Fruit fly (Drosophila melanogaster) whole organism, adult: Measurements from ENCODE around the gene PlexB.

Experiments
- CG11617 ChIP-seq: fragments of 200-800 bp; sonication (Bioruptor generic); optimal IDR thresholded peaks from 2 replicates; lab custom pipeline; 2017; ENCODE audit warnings: mild to moderate bottlenecking, missing biosample characterization, missing genetic modification reagents, missing genetic modification characterization
- CG12768 ChIP-seq: fragments of 200-800 bp; sonication (Bioruptor generic); optimal IDR thresholded peaks from 2 replicates; lab custom pipeline; 2017; ENCODE audit warnings: missing biosample characterization, missing genetic modification characterization, mild to moderate bottlenecking, moderate library complexity, missing genetic modification reagents
- CG14711 ChIP-seq: fragments of 200-800 bp; sonication (Bioruptor generic); optimal IDR thresholded peaks from 2 replicates; lab custom pipeline; 2018; ENCODE audit warnings: missing biosample characterization, mild to moderate bottlenecking, missing genetic modification characterization, moderate library complexity
- CG1620 ChIP-seq: fragments of 200-800 bp; sonication (Bioruptor generic); optimal IDR thresholded peaks from 2 replicates; lab custom pipeline; 2016; ENCODE audit warnings: missing biosample characterization, missing genetic modification characterization
- CG33017 ChIP-seq: fragments of 200-800 bp; sonication (Bioruptor generic); optimal IDR thresholded peaks from 2 replicates; lab custom pipeline; 2018; ENCODE audit warnings: missing biosample characterization, mild to moderate bottlenecking, missing genetic modification characterization, moderate library complexity
- CG5204 ChIP-seq: fragments of 200-800 bp; sonication (Bioruptor generic); optimal IDR thresholded peaks from 2 replicates; lab custom pipeline; 2016; ENCODE audit warnings: missing biosample characterization, missing genetic modification characterization
- CG7045 ChIP-seq: fragments of 200-800 bp; sonication (Bioruptor generic); optimal IDR thresholded peaks from 2 replicates; lab custom pipeline; 2017; ENCODE audit warnings: missing biosample characterization, mild to moderate bottlenecking, missing genetic modification characterization
- CG7101 ChIP-seq: fragments of 200-800 bp; sonication (Bioruptor generic); optimal IDR thresholded peaks from 2 replicates; lab custom pipeline; 2018; ENCODE audit warnings: missing biosample characterization, mild to moderate bottlenecking, missing genetic modification characterization, moderate library complexity
- Clk ChIP-seq: fragments of 200-800 bp; sonication (Bioruptor generic); optimal IDR thresholded peaks from 2 replicates; lab custom pipeline; 2017; ENCODE audit warnings: missing biosample characterization, missing genetic modification characterization
- Crg-1 ChIP-seq: fragments of 200-800 bp; sonication (Bioruptor generic); optimal IDR thresholded peaks from 2 replicates; lab custom pipeline; 2016; ENCODE audit warnings: missing biosample characterization, missing genetic modification characterization
- Hr96 ChIP-seq: fragments of 200-800 bp; sonication (Bioruptor generic); optimal IDR thresholded peaks from 2 replicates; lab custom pipeline; 2016; ENCODE audit warnings: missing biosample characterization, missing genetic modification characterization
- Mnt ChIP-seq: fragments of 200-800 bp; sonication (Bioruptor generic); optimal IDR thresholded peaks from 2 replicates; lab custom pipeline; 2016; ENCODE audit warnings: missing biosample characterization, mild to moderate bottlenecking, missing genetic modification characterization
- bab1 ChIP-seq: fragments of 200-800 bp; sonication (Bioruptor generic); optimal IDR thresholded peaks from 3 replicates; lab custom pipeline; 2019; ENCODE audit warnings: missing biosample characterization, mild to moderate bottlenecking, missing genetic modification characterization, moderate library complexity
- cic ChIP-seq: fragments of 200-800 bp; sonication (Bioruptor generic); optimal IDR thresholded peaks from 2 replicates; lab custom pipeline; 2017; ENCODE audit warnings: missing biosample characterization, mild to moderate bottlenecking, missing genetic modification characterization, moderate library complexity
- cnc ChIP-seq, 2 experiments: fragments of >200 bp; optimal IDR thresholded peaks; 2 replicates each; lab custom pipeline; 2017
- kay ChIP-seq: fragments of 200-800 bp; sonication (Bioruptor generic); peaks from one replicate; lab custom pipeline; 2016; ENCODE audit warnings: missing biosample characterization, missing genetic modification characterization, borderline replicate concordance
- ovo ChIP-seq: fragments of 200-800 bp; sonication (Bioruptor generic); optimal IDR thresholded peaks from 2 replicates; lab custom pipeline; 2016; ENCODE audit warnings: missing biosample characterization, missing genetic modification characterization
- pad ChIP-seq: fragments of 200-800 bp; sonication (Bioruptor generic); optimal IDR thresholded peaks from 3 replicates; lab custom pipeline; 2017; ENCODE audit warnings: missing biosample characterization, missing genetic modification characterization, mild to moderate bottlenecking, moderate library complexity, missing genetic modification reagents
- tj ChIP-seq: fragments of 200-800 bp; sonication (Bioruptor generic); optimal IDR thresholded peaks from 3 replicates; lab custom pipeline; 2017; ENCODE audit warnings: missing biosample characterization, mild to moderate bottlenecking, missing genetic modification characterization, moderate library complexity
- toe ChIP-seq: fragments of 200-800 bp; sonication (Bioruptor generic); optimal IDR thresholded peaks from 2 replicates; lab custom pipeline; 2016; ENCODE audit warnings: missing biosample characterization, missing genetic modification characterization

Gene PlexB

DNA sequence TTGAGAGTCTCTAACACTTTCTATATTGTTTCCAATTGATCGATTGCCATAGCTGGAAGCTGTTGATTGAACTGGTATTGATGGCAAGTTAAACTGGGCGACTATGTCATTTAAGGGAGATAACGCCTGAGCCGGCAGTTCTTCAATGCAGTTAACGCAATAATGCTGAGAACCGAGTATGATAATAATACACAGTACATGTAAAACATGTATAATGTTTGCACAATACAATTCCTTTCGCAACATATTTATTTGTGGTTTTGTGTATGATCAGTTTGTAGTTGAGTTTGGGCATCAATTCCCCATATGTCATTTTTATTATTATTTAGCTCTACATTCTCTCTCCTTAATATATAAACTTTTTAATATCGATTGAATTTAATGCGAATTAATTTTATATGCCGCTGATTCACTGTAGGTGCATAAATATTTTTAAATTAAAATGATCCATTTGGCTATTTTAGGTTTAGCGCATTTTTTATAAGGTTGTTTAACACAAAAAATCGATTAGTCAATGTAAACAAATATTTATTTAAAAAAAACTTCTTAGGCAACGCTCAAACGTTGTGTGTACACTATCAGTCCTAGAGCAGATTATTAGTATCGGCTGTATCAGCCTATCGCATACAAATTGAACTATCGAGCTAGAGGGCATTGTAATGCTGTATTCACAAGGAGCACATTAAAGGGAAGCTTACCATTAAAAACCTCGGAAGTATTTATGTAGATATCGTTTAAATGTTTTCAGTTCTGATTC, at the start of gene PlexB:
Gene PlexB, minus strand, starts transcription at position 600 of the 757 bp plus-strand sequence.
- TF ChIP-seq kay (GFP tag; lab: Kevin White, UChicago), result peak; percentile 87
- TF ChIP-seq Clk, result no peak
- TF ChIP-seq CG11617, result no peak
- no peak for TF ChIP-seq pad (GFP tag; lab: Kevin White, UChicago)
- no peak for TF ChIP-seq CG7101 (tag; lab: Kevin White, UChicago)
- no peak for TF ChIP-seq toe (GFP tag; lab: Kevin White, UChicago)
- no peak for TF ChIP-seq CG12768 (GFP tag; lab: Kevin White, UChicago)
- TF ChIP-seq ovo (GFP tag; lab: Kevin White, UChicago), result peak; percentile 14
- TF ChIP-seq cic (GFP tag; lab: Kevin White, UChicago), result no peak
- no peak for TF ChIP-seq CG1620
- TF ChIP-seq CG33017 (tag; lab: Kevin White, UChicago), result no peak
- peak; percentile 45 for TF ChIP-seq bab1
- no peak for TF ChIP-seq Crg-1
- no peak for TF ChIP-seq Mnt
- peak; percentile 10 for TF ChIP-seq tj (GFP tag; lab: Kevin White, UChicago)
- TF ChIP-seq CG7045 (GFP tag; lab: Kevin White, UChicago), result no peak

DNA sequence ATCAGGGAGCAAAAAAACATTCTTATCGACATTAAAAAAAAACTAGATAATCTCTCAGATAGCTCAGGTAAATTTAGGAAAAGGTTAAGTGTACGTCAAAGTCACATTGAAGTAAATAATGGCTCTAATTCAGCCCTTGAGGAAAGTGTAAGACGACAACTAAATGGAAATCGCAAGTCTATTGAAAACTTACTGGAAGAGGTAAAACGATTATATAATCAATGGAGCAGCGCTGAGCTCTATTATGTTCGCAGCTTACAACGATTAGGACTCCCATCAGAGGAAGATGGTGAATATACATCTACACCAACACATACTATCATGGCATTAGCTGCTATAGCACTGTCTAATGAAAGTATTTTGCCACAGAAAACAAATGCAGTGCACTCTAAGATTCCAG, 48.4 kb upstream of the PlexB start:
- TF ChIP-seq CG14711 (tag; lab: Kevin White, UChicago) (no peak), Mnt (no peak), Clk (no peak), toe (GFP tag; lab: Kevin White, UChicago) (no peak), ovo (GFP tag; lab: Kevin White, UChicago) (no peak), CG33017 (tag; lab: Kevin White, UChicago) (no peak), cnc (optimal IDR thresholded peaks at IDR 0.05; lab: Kevin White, UChicago) (no peak), cic (GFP tag; lab: Kevin White, UChicago) (no peak), CG7101 (tag; lab: Kevin White, UChicago) (no peak), CG12768 (GFP tag; lab: Kevin White, UChicago) (no peak)

DNA sequence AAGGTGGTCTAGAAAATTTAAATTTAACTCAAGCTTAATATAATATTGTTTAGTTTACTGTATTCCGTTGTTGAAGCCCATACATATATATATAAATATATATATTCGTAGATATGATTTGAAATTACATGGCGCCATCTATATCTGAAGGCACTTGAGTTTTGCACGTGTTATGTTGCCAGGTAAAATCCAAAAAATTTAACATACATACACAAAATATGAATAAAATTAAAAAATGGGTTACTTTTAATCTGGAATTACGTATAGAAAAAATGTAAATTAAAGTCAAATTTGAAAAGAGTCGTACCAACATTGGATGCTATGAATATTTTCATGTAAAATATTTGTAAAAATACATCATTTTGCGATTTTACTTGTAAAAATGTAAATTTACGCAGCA, 46.1 kb upstream of the PlexB start:
- no peak for TF ChIP-seq CG7101 (tag; lab: Kevin White, UChicago)
- peak; percentile 7 for TF ChIP-seq CG14711 (tag; lab: Kevin White, UChicago)

DNA sequence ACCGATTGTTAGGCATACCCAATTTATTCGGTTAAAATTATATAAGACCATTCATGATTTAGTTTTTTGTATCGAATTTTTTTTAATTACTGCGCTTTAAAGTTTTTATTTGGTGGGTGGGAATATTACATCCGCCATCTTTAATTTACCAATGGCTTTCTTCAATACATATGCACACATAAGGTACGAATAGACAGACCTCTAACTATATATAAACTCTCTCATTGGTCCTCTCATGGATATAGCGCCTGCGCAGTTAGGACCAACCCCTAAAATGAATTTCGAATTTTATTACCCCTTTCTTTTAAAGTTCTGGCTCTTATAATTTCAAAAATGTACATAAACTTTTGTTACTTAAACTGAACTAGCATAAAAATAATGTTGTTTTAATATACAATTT, 43.7 kb upstream of the PlexB start:
- TF ChIP-seq CG12768 (GFP tag; lab: Kevin White, UChicago) (no peak), CG7045 (GFP tag; lab: Kevin White, UChicago) (no peak), cnc (optimal IDR thresholded peaks at IDR 0.05; lab: Kevin White, UChicago) (no peak), CG11617 (no peak), CG1620 (no peak), Hr96 (GFP tag; lab: Kevin White, UChicago) (no peak), Clk (no peak), CG33017 (tag; lab: Kevin White, UChicago) (no peak), cic (GFP tag; lab: Kevin White, UChicago) (no peak), ovo (GFP tag; lab: Kevin White, UChicago) (no peak), CG7101 (tag; lab: Kevin White, UChicago) (no peak), CG5204 (GFP tag; lab: Kevin White, UChicago) (no peak), Crg-1 (no peak), toe (GFP tag; lab: Kevin White, UChicago) (no peak), CG14711 (tag; lab: Kevin White, UChicago) (no peak), kay (GFP tag; lab: Kevin White, UChicago) (no peak), tj (GFP tag; lab: Kevin White, UChicago) (no peak), pad (GFP tag; lab: Kevin White, UChicago) (no peak)

DNA sequence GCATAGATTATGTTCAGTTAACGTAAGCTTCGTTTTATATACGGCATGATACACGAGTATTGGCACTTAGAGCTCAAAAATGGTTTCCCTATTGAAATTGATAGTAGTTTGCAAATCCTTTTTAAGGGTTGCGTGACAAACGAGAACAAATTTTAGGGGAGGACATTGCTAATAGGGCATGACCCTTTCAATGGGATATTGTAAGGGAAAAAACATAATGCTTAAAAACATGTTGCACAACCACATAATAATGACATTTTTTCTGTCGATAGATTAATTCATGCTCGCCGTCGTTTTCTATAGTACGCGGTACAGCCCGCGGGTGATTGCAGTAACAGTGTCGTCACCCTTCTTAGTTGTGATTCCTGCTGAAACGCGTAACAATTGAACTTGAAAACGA, 41.3 kb upstream of the PlexB start:
- TF ChIP-seq ovo (GFP tag; lab: Kevin White, UChicago), result no peak
- peak; percentile 78 for TF ChIP-seq kay (GFP tag; lab: Kevin White, UChicago)

DNA sequence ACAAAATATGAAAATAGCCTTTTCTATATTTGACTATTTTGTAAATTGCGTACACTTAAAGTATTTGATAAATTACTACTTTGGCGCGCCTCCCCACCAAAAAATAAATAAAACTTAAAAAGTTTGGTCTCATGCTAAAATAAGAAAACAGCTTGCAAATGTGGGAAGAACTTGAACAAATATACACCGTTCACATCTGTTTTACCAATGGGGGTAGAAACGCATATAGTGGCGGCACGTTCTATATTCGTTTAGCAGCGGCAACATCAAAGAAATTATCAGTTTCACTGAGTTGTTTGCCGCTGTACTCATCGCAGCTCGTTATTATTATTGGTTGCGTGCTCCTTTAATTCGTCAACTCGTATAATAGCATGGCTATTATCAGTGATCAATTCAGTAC, 32.6 kb upstream of the PlexB start:
- TF ChIP-seq pad (GFP tag; lab: Kevin White, UChicago), result no peak
- no peak for TF ChIP-seq CG33017 (tag; lab: Kevin White, UChicago)
- no peak for TF ChIP-seq CG1620
- no peak for TF ChIP-seq CG14711 (tag; lab: Kevin White, UChicago)
- no peak for TF ChIP-seq bab1
- no peak for TF ChIP-seq Hr96 (GFP tag; lab: Kevin White, UChicago)
- no peak for TF ChIP-seq toe (GFP tag; lab: Kevin White, UChicago)
- TF ChIP-seq Mnt, result no peak
- TF ChIP-seq Clk, result no peak
- no peak for TF ChIP-seq tj (GFP tag; lab: Kevin White, UChicago)
- no peak for TF ChIP-seq CG11617
- TF ChIP-seq kay (GFP tag; lab: Kevin White, UChicago), result no peak
- no peak for TF ChIP-seq cnc (optimal IDR thresholded peaks at IDR 0.05; lab: Kevin White, UChicago)
- no peak for TF ChIP-seq Crg-1
- no peak for TF ChIP-seq CG7101 (tag; lab: Kevin White, UChicago)
- no peak for TF ChIP-seq CG5204 (GFP tag; lab: Kevin White, UChicago)
